Worm (Caenorhabditis elegans) whole organism, mixed stage, embryonic: ENCODE measurements around the gene F13H10.9.

Experiments used
- blmp-1 ChIP-seq: fragments of 150-350 bp; optimal IDR thresholded peaks from 2 replicates; lab custom pipeline; 2014; ENCODE audit warnings: missing biosample characterization, missing genetic modification characterization
- cnd-1 ChIP-seq: fragments of 200-800 bp; sonication (Bioruptor generic); optimal IDR thresholded peaks from 2 replicates; lab custom pipeline; 2018; ENCODE audit warnings: mild to moderate bottlenecking, missing genetic modification characterization, missing compliant biosample characterization
- lsy-2 ChIP-seq: fragments of 150-350 bp; optimal IDR thresholded peaks from 2 replicates; lab custom pipeline; 2014; ENCODE audit warnings: missing biosample characterization, missing genetic modification characterization
- nhr-2 ChIP-seq: fragments of 150-350 bp; optimal IDR thresholded peaks from 2 replicates; lab custom pipeline; 2014; ENCODE audit warnings: missing biosample characterization, missing genetic modification characterization
- nhr-237 ChIP-seq: fragments of 150-350 bp; optimal IDR thresholded peaks from 2 replicates; lab custom pipeline; 2014; ENCODE audit warnings: missing biosample characterization, missing genetic modification characterization
- pha-4 ChIP-seq: fragments of 150-350 bp; optimal IDR thresholded peaks from 2 replicates; lab custom pipeline; 2018; ENCODE audit warnings: missing biosample characterization, missing genetic modification reagents, missing genetic modification characterization
- unc-120 ChIP-seq: sonication (generic microtip); optimal IDR thresholded peaks from 2 replicates; lab custom pipeline; 2017; ENCODE audit warnings: missing genetic modification characterization, missing compliant biosample characterization; ENCODE audit not compliant: poor library complexity, severe bottlenecking
- unc-62 ChIP-seq: fragments of 150-350 bp; optimal IDR thresholded peaks from 2 replicates; lab custom pipeline; 2014; ENCODE audit warnings: missing biosample characterization, missing genetic modification reagents, missing genetic modification characterization

- no peak for TF ChIP-seq lsy-2 (tag; lab: Kevin White, UChicago)
- peak; percentile 40 for TF ChIP-seq unc-62
- no peak for TF ChIP-seq cnd-1 (tag; lab: Kevin White, UChicago)
- TF ChIP-seq pha-4 (tag; lab: Kevin White, UChicago), result no peak
- TF ChIP-seq nhr-237 (tag; lab: Kevin White, UChicago), result no peak
- no peak for TF ChIP-seq blmp-1 (tag; lab: Kevin White, UChicago)
- no peak for TF ChIP-seq unc-120 (tag; lab: Kevin White, UChicago)
- TF ChIP-seq nhr-2 (tag; lab: Kevin White, UChicago), result no peak
Measured at ce11 chrIV:10957583-10958229, 44.0 kb upstream of the F13H10.9 start, which contains the start of gene Y69E1A.5.
